Fruit fly (Drosophila melanogaster): ENCODE measurements around the gene dan.

dan gene

DNA sequence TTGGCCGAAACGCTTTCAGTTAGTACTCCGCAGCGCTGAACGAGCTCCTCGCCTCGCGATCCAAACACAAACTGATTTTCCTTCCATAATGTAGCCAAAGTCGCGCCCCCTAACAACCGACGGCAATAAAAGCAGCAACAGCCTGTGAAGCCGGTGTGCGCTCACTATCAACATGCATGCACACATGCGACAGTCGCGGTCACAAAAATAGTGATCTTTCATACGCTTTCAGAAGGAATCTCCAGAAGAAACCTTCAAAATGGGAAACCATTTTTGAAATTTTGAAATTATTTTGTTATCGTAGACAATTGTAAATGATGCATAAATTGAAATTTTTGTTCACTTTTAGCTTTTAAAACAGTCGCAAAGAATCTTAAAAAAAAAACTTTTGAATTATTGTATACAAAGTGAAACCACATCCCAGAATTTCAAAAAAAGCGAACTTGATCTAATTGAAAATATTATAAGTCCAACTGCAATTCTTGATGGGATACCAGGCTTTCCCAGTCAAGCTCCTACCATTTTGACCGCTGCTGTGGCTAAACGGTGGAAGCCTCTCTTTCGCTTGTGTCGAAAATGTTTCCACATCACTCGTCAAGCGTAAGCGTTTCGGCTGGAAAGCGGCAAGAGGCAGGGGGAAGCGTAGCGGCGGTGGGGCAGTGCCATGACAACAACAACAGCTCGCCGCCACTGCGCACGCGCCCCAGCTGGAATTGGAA, 48.2 kb downstream of the dan start, which contains the start of gene Cad96Cb (continued):
- TF ChIP-seq HHEX (GFP tag; optimal IDR thresholded peaks at IDR 0.05) (peak; percentile 74), CG10431 (GFP tag; optimal IDR thresholded peaks at IDR 0.05) (peak; percentile 76), her (GFP tag; optimal IDR thresholded peaks at IDR 0.05) (peak; percentile 37), CG1647 (GFP tag; optimal IDR thresholded peaks at IDR 0.05) (peak; percentile 32), CG17186 (GFP tag; optimal IDR thresholded peaks at IDR 0.05) (peak; percentile 56), org-1 (GFP tag; optimal IDR thresholded peaks at IDR 0.05) (peak; percentile 87), Ssrp (tag; optimal IDR thresholded peaks at IDR 0.05) (peak; percentile 90), Hr51 (GFP tag; optimal IDR thresholded peaks at IDR 0.05) (peak; percentile 48 to 90), Oli (tag; optimal IDR thresholded peaks at IDR 0.05) (peak; percentile 90), NFAT (GFP tag; IDR thresholded peaks at IDR 0.05) (no peak), unc-4 (GFP tag; IDR thresholded peaks at IDR 0.05; ENCODE audit: partially characterized antibody) (no peak), cg (GFP tag; optimal IDR thresholded peaks at IDR 0.05) (no peak), lab (GFP tag; optimal IDR thresholded peaks at IDR 0.05) (peak; percentile 71), Dip3 (GFP tag; optimal IDR thresholded peaks at IDR 0.05) (peak; percentile 20), gt (GFP tag; IDR thresholded peaks at IDR 0.05) (no peak; the same call in 1 of the 2 replicates), vfl (GFP tag; optimal IDR thresholded peaks at IDR 0.05) (no peak), CG7556 (GFP tag; optimal IDR thresholded peaks at IDR 0.05) (peak; percentile 95), CG10979 (tag; optimal IDR thresholded peaks at IDR 0.05) (peak; percentile 94), otp (GFP tag; IDR thresholded peaks at IDR 0.05) (peak; percentile 38; the same call in 1 of the 3 replicates), Sox100B (GFP tag; optimal IDR thresholded peaks at IDR 0.05) (peak; percentile 96), CG31441 (GFP tag; IDR thresholded peaks at IDR 0.05) (peak; percentile 94), CG9876 (GFP tag; optimal IDR thresholded peaks at IDR 0.05) (peak; percentile 27), CG7839 (tag; optimal IDR thresholded peaks at IDR 0.05) (peak; percentile 90), CG32532 (GFP tag; IDR thresholded peaks at IDR 0.05) (peak; percentile 40; the same call in 1 of the 2 replicates), H2.0 (GFP tag; IDR thresholded peaks at IDR 0.05) (peak; percentile 38; the same call in 1 of the 2 replicates), CG2116 (GFP tag; optimal IDR thresholded peaks at IDR 0.05) (peak; percentile 64), Bdp1 (GFP tag; optimal IDR thresholded peaks at IDR 0.05) (peak; percentile 58), CG14860 (GFP tag; IDR thresholded peaks at IDR 0.05; ENCODE audit: partially characterized antibody) (no peak), Awh (GFP tag; IDR thresholded peaks at IDR 0.05) (peak; percentile 25; the same call in 1 of the 2 replicates), CG7987 (GFP tag; optimal IDR thresholded peaks at IDR 0.05) (no peak), bsh (GFP tag; optimal IDR thresholded peaks at IDR 0.05) (peak; percentile 84 to 91), Dfd (GFP tag; optimal IDR thresholded peaks at IDR 0.05) (no peak), CG8388 (GFP tag; optimal IDR thresholded peaks at IDR 0.05) (peak; percentile 85), yki (optimal IDR thresholded peaks at IDR 0.05) (no peak), CG30020 (tag; optimal IDR thresholded peaks at IDR 0.05) (no peak), ind (GFP tag; optimal IDR thresholded peaks at IDR 0.05) (peak; percentile 79), CG11398 (GFP tag; optimal IDR thresholded peaks at IDR 0.05) (peak; percentile 69), Abd-B (GFP tag; optimal IDR thresholded peaks at IDR 0.05) (peak; percentile 77), CG8478 (optimal IDR thresholded peaks at IDR 0.05) (no peak), Doc3 (GFP tag; IDR thresholded peaks at IDR 0.05; ENCODE audit: partially characterized antibody) (no peak), CG13624 (GFP tag; optimal IDR thresholded peaks at IDR 0.05) (no peak), trh (GFP tag; optimal IDR thresholded peaks at IDR 0.05) (peak; percentile 6), Eip74EF (GFP tag; optimal IDR thresholded peaks at IDR 0.05) (peak in 1 of 2 experiments; percentile 92), slou (GFP tag; optimal IDR thresholded peaks at IDR 0.05) (peak; percentile 35), ase (GFP tag; IDR thresholded peaks at IDR 0.05) (peak; percentile 35; the same call in 1 of the 3 replicates), D19B (GFP tag; optimal IDR thresholded peaks at IDR 0.05) (peak; percentile 31), CG12744 (GFP tag; optimal IDR thresholded peaks at IDR 0.05) (peak; percentile 69), Ptx1 (GFP tag; IDR thresholded peaks at IDR 0.05) (peak; percentile 70), Lhr (GFP tag; optimal IDR thresholded peaks at IDR 0.05) (peak; percentile 68)

All from whole organism, embryonic.